Worm (Caenorhabditis elegans): ENCODE results near the gene hlh-1.

Gene hlh-1

DNA sequence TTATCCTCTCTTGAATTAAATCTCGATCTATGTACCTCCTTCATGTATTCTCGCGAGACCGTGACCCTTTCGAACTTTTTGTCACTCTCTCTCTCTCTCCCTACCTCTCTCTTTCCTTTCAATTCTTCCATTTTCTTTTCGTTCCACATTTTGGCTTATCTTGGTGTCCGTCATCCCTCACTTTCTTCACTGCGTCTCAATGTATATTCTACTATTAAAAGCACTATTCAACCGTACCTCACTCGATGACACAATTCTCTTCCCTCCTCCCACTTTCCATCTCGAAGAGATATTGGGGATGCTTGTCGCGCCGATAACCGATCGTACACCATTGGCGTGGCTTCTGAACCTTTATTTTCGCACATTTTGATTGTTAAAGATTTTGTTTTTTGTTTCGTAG, 7.7 kb upstream of the hlh-1 start:
- no peak for TF ChIP-seq him-1 (tag; optimal IDR thresholded peaks at IDR 0.05)
- TF ChIP-seq W03F9.2 (tag; optimal IDR thresholded peaks at IDR 0.05), result no peak
- TF ChIP-seq dao-5 (tag; optimal IDR thresholded peaks at IDR 0.05), result no peak

DNA sequence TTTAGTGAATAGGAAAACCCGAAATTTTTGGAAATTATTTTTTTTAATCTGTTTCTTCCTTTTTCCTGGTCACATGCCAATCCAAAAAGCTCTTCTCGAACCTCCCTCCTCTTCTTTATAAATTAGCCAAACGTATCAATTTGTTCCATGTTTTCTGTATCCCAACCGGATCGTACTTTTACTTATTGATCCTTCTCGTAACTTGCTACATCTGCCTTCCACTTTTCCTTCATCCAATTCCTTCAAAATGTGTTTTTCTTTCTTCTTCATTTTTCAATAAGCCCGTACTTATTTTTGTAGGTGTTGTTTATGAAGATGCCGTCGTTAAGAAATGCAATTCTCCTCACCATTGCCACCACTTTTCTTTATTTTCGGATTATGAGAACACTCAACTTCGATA, 6.5 kb upstream of the hlh-1 start, which contains the start of gene cyp-23A1:
TSS of gene cyp-23A1 (plus strand) at position 301 of the 400 bp plus-strand sequence.
- TF ChIP-seq W03F9.2 (tag; optimal IDR thresholded peaks at IDR 0.05), result no peak
- no peak for TF ChIP-seq him-1 (tag; optimal IDR thresholded peaks at IDR 0.05)
- no peak for TF ChIP-seq dao-5 (tag; optimal IDR thresholded peaks at IDR 0.05)

- TF ChIP-seq him-1 (tag; optimal IDR thresholded peaks at IDR 0.05), result no peak
- TF ChIP-seq dao-5 (tag; optimal IDR thresholded peaks at IDR 0.05), result no peak
- no peak for TF ChIP-seq W03F9.2 (tag; optimal IDR thresholded peaks at IDR 0.05)
Observed at ce11 chrII:4516291-4516690, 2.1 kb upstream of the hlh-1 start.

DNA sequence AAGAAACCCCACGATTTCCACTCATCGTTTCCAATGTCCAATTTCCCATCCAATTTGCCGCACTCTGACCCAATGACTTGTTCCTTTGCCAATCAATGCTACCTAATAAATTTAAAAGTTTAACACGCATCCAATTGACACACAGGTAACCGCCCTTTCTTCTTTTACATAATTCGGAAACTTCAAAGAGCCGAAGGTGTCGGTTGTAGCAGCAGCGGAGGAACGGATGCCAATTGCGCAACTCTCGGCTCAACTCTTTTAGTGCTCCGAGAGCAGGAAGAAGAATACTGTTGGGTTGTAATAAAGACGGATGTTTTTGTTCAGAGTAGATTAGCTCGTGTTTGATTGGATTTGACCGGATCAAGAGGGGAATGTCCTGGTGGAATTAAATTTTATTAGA, 1.1 kb upstream of the hlh-1 start:
- no peak for TF ChIP-seq him-1 (tag; optimal IDR thresholded peaks at IDR 0.05)
- no peak for TF ChIP-seq dao-5 (tag; optimal IDR thresholded peaks at IDR 0.05)
- no peak for TF ChIP-seq W03F9.2 (tag; optimal IDR thresholded peaks at IDR 0.05)

ce11 chrII:4519976-4520594, 1.7 kb downstream of the hlh-1 start:
- no peak for TF ChIP-seq dao-5 (tag; optimal IDR thresholded peaks at IDR 0.05)
- no peak for TF ChIP-seq W03F9.2 (tag; optimal IDR thresholded peaks at IDR 0.05)
- no peak for TF ChIP-seq him-1 (tag; optimal IDR thresholded peaks at IDR 0.05)

DNA sequence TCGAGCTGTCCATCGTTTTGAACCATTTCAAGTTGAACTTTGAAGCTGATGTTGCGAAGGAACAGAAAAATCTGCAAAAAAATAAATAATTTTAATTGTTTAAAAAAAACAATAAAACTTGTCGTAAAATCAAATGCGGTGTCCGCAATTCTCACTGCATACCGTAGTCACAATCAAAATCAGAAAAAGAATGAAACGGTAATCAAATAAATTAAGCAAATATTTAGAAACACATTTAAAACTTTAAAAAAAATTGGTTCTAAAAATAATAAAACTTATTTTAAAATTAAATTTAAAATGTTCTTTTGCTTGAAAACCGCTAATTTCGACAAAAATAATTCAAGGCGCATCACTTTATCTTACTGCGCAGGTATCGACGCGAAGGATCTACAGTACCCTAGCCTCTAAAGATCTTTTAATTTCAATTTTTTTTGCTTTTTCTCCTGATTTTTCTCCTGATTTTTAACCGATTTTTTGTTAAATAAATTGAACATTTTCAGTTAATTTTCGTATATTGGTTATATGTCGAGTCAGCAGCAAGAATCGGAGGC, 4.8 kb downstream of the hlh-1 start, which contains the start of the genes B0304.4 and B0304.2:
TSS of gene B0304.4 (minus strand) at position 101 of the 551 bp plus-strand sequence.
TSS of gene B0304.2 (plus strand) at position 501 of the 551 bp plus-strand sequence.
- TF ChIP-seq W03F9.2 (tag; optimal IDR thresholded peaks at IDR 0.05), result no peak
- TF ChIP-seq him-1 (tag; optimal IDR thresholded peaks at IDR 0.05), result no peak
- no peak for TF ChIP-seq dao-5 (tag; optimal IDR thresholded peaks at IDR 0.05)

DNA sequence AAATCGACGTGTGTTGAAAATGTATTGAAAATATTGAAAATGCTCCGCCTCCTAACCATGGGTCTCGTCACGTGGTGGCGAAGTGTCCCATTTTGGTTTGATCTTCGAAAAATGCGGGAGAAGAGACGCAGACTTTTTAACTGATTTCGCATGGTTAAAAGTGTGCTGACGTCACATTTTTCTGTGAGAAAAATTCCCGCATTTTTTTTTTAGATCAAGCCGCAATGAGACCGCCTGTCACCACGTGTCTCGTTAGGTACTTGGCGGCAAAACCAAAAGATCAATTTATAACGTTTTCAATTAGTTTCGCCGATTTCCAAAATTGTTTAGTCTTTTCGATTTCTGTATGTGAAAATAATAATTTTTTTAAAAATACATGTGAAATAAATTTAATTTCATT, 6.8 kb downstream of the hlh-1 start:
- TF ChIP-seq him-1 (tag; optimal IDR thresholded peaks at IDR 0.05), result no peak
- no peak for TF ChIP-seq W03F9.2 (tag; optimal IDR thresholded peaks at IDR 0.05)
- TF ChIP-seq dao-5 (tag; optimal IDR thresholded peaks at IDR 0.05), result no peak

- no peak for TF ChIP-seq him-1 (tag; optimal IDR thresholded peaks at IDR 0.05)
- no peak for TF ChIP-seq dao-5 (tag; optimal IDR thresholded peaks at IDR 0.05)
- no peak for TF ChIP-seq W03F9.2 (tag; optimal IDR thresholded peaks at IDR 0.05)
Observed at ce11 chrII:4527800-4528199, 9.4 kb downstream of the hlh-1 start, which contains the start of gene sra-35. sra-35 (minus strand) TSS chrII:4527900.

DNA sequence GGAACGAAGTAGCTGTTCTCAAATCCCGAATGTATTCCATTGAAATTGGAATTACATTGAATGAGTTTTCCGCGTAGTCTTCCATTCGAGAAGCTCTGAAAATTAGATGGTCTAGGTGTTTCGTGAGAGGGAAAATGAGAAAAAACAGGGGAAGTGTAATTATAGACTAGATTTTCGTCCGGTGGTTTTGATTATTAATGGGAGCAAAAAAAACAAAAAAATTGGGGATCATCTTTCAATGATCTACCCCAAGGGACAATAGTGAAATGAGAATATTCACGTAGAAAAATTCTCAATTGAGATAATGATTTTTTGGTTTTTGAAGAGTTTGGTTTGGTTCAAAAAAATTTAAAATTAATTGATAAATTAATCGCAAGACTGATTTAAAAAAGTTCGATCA, 13.5 kb downstream of the hlh-1 start, which contains the start of gene sra-32:
TSS of gene sra-32 (minus strand) at position 101 of the 400 bp plus-strand sequence.
- TF ChIP-seq W03F9.2 (tag; optimal IDR thresholded peaks at IDR 0.05), result no peak
- TF ChIP-seq dao-5 (tag; optimal IDR thresholded peaks at IDR 0.05), result no peak
- TF ChIP-seq him-1 (tag; optimal IDR thresholded peaks at IDR 0.05), result no peak

ce11 chrII:4537141-4537540, 18.8 kb downstream of the hlh-1 start, which contains the start of gene sra-33:
sra-33 (minus strand) TSS chrII:4537241.
- TF ChIP-seq dao-5 (tag; optimal IDR thresholded peaks at IDR 0.05) (no peak), W03F9.2 (tag; optimal IDR thresholded peaks at IDR 0.05) (no peak), him-1 (tag; optimal IDR thresholded peaks at IDR 0.05) (no peak)

- TF ChIP-seq dao-5 (tag; optimal IDR thresholded peaks at IDR 0.05), result no peak
- TF ChIP-seq him-1 (tag; optimal IDR thresholded peaks at IDR 0.05), result no peak
- no peak for TF ChIP-seq W03F9.2 (tag; optimal IDR thresholded peaks at IDR 0.05)
Observed at ce11 chrII:4540631-4541030, 22.3 kb downstream of the hlh-1 start, which contains the start of gene sra-36. sra-36 (minus strand) TSS chrII:4540731.

DNA sequence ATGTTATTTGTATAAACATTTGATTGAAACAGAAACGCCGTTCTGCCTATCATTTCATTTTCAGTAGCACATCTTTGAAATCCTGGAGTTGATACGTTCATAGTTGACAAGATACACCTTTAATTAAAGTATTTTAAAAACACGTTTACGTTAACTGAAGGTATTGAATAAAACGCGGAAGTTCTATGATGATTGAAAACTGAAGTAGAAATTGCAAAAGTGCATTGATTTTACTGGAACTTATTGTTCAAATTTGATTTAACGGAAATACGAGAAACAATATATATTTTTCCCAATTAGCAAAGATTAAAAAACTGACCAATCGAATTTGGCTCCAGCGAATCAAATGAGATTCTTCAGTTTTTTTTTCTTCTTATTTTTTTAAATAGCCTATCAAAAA, 25.2 kb downstream of the hlh-1 start, which contains the start of gene sra-34:
TSS of gene sra-34 (minus strand) at position 101 of the 400 bp plus-strand sequence.
- no peak for TF ChIP-seq him-1 (tag; optimal IDR thresholded peaks at IDR 0.05)
- no peak for TF ChIP-seq dao-5 (tag; optimal IDR thresholded peaks at IDR 0.05)
- TF ChIP-seq W03F9.2 (tag; optimal IDR thresholded peaks at IDR 0.05), result no peak

ce11 chrII:4548408-4548807, 30.0 kb downstream of the hlh-1 start:
- TF ChIP-seq him-1 (tag; optimal IDR thresholded peaks at IDR 0.05) (no peak), W03F9.2 (tag; optimal IDR thresholded peaks at IDR 0.05) (no peak), dao-5 (tag; optimal IDR thresholded peaks at IDR 0.05) (no peak)

DNA sequence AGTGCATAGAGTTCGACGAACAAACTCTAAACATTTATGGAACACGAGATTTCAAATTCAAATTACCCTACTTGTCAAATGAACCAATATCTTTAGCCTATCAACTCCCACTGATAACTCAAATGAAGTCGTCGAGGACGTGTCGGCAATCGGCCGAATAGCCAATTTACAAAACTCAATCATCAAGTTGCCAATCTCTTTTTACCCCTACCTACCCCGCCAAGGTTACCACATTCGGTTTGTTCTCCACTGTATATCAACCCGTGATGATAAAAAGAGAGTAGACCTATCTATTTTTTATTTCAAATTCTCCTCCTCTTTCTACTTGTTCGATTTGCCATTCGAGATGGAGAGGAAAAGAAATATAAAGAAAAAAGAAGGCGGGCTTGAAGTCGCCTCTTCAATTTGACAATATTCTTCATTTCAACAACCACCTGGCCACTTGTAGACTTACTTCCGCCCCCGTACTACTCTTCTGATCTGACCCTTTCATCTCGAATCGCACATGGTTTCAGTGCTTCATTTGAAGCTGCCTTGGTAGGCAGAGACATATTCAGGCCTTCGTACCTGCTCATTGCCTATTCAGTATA, 31.7 kb downstream of the hlh-1 start:
- TF ChIP-seq dao-5 (tag; optimal IDR thresholded peaks at IDR 0.05) (no peak), him-1 (tag; optimal IDR thresholded peaks at IDR 0.05) (no peak), W03F9.2 (tag; optimal IDR thresholded peaks at IDR 0.05) (no peak)

All from whole organism, L4/young adult.